Worm (Caenorhabditis elegans): ENCODE data around the gene Y67D8B.5.

Y67D8B.5 gene

ce11 chrIV:3234269-3234668 lies 32.1 kb downstream of the Y67D8B.5 start:
- TF ChIP-seq aly-1 (tag; optimal IDR thresholded peaks at IDR 0.05), result no peak
- no peak for TF ChIP-seq ceh-36 (tag; optimal IDR thresholded peaks at IDR 0.05)
- TF ChIP-seq hmg-4 (GFP tag; optimal IDR thresholded peaks at IDR 0.05), result no peak
- no peak for TF ChIP-seq tbx-11 (GFP tag; IDR thresholded peaks at IDR 0.05)
- TF ChIP-seq hmbx-1 (tag; optimal IDR thresholded peaks at IDR 0.05), result no peak

- no peak for TF ChIP-seq ceh-36 (tag; optimal IDR thresholded peaks at IDR 0.05)
- TF ChIP-seq B0310.2 (tag; optimal IDR thresholded peaks at IDR 0.05), result no peak
- no peak for TF ChIP-seq ceh-13 (GFP tag; optimal IDR thresholded peaks at IDR 0.05)
- TF ChIP-seq scrt-1 (GFP tag; IDR thresholded peaks at IDR 0.05), result no peak
- TF ChIP-seq hmbx-1 (tag; optimal IDR thresholded peaks at IDR 0.05), result no peak
- no peak for TF ChIP-seq aly-1 (tag; optimal IDR thresholded peaks at IDR 0.05)
- TF ChIP-seq F13C5.2 (tag; optimal IDR thresholded peaks at IDR 0.05), result no peak
- TF ChIP-seq tra-4 (tag; optimal IDR thresholded peaks at IDR 0.05), result no peak
- TF ChIP-seq hmg-4 (GFP tag; optimal IDR thresholded peaks at IDR 0.05), result no peak
Measured at ce11 chrIV:3246873-3247272, 44.7 kb downstream of the Y67D8B.5 start.

- TF ChIP-seq sea-1 (GFP tag; conservative IDR thresholded peaks at IDR 0.05) (no peak), hmbx-1 (tag; optimal IDR thresholded peaks at IDR 0.05) (no peak), aly-1 (tag; optimal IDR thresholded peaks at IDR 0.05) (no peak)
Measured at ce11 chrIV:3250020-3250419, 47.9 kb downstream of the Y67D8B.5 start.

ce11 chrIV:3251551-3251950 lies 49.4 kb downstream of the Y67D8B.5 start:
- TF ChIP-seq hmg-4 (GFP tag; optimal IDR thresholded peaks at IDR 0.05) (no peak), scrt-1 (GFP tag; IDR thresholded peaks at IDR 0.05) (no peak), aly-1 (tag; optimal IDR thresholded peaks at IDR 0.05) (no peak), F13C5.2 (tag; optimal IDR thresholded peaks at IDR 0.05) (no peak), flt-1 (GFP tag; IDR thresholded peaks at IDR 0.05) (no peak), hnd-1 (tag; optimal IDR thresholded peaks at IDR 0.05) (no peak), hmbx-1 (tag; optimal IDR thresholded peaks at IDR 0.05) (no peak), B0310.2 (tag; optimal IDR thresholded peaks at IDR 0.05) (no peak), ceh-36 (tag; optimal IDR thresholded peaks at IDR 0.05) (no peak), tbx-37 (GFP tag; conservative IDR thresholded peaks at IDR 0.05) (no peak)

ce11 chrIV:3252047-3252446 lies 49.9 kb downstream of the Y67D8B.5 start:
- no peak for TF ChIP-seq flt-1 (GFP tag; IDR thresholded peaks at IDR 0.05)

Data from whole organism, early embryonic.